Fruit fly (Drosophila melanogaster): Measurements from ENCODE around the gene Hmu.

Gene Hmu

DNA sequence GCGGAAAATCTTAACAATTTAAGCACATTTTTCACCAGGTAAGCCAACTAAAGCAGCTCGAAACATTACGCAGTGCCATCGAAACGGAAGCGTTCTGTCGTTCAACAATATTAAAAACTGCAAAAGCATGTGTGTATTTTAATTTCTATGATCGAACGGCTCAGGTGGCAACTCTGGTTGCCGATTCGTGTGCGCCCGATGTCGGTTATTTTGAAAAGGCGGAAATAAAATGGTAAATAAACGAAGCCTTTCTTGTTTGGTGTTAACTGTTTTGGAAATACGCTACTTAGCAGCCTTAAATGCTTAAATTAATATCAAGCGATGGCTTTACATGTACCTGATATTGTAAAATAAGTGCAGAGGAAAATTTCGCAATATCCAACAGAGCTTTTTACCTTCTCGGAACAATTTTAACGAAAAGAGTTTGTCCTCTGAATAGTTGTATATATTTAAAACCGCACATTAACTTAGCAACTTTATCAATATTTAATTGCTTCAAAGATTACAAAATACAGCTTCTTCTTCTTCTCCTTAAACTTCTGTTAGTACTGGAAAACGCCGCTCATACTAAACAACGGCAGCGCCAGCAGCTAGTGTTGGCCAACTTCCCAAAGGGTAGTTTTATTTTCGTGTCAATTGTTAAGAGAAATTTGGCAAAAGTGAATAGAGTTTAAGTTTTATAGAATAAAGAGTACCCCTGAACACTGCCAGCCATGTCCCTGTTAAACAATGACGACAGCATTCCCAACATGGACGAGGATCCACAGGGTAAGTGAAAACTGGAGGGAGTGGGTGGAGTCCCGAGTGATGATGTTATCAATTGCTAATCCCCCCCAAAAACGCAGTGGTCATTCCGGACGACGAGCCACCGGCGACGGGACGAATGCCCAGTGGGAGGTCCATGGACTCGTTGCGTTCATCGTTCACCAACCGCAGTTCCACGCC, 15.2 kb upstream of the Hmu start, which contains the start of gene CG5934 (continued):
- TF ChIP-seq CG31627 (GFP tag; optimal IDR thresholded peaks at IDR 0.05) (peak; percentile 48), CG32006 (GFP tag; optimal IDR thresholded peaks at IDR 0.05) (peak; percentile 3), ss (GFP tag; optimal IDR thresholded peaks at IDR 0.05) (peak in 1 of 2 experiments; percentile 44), Hr39 (GFP tag; optimal IDR thresholded peaks at IDR 0.05) (peak; percentile 29), net (GFP tag; optimal IDR thresholded peaks at IDR 0.05) (peak; percentile 19), cyc (GFP tag; optimal IDR thresholded peaks at IDR 0.05) (peak; percentile 53), Ets21C (GFP tag; optimal IDR thresholded peaks at IDR 0.05) (no peak), Eip75B (GFP tag; optimal IDR thresholded peaks at IDR 0.05) (peak; percentile 46), CG11762 (GFP tag; optimal IDR thresholded peaks at IDR 0.05; ENCODE audit: insufficient read depth) (no peak), svp (GFP tag) (peak; percentile 50), Lpt (GFP tag; optimal IDR thresholded peaks at IDR 0.05) (no peak), Gug (GFP tag; IDR thresholded peaks at IDR 0.05) (no peak), fkh (GFP tag; optimal IDR thresholded peaks at IDR 0.05) (peak; percentile 18), CG10669 (GFP tag; optimal IDR thresholded peaks at IDR 0.05) (peak; percentile 1)

DNA sequence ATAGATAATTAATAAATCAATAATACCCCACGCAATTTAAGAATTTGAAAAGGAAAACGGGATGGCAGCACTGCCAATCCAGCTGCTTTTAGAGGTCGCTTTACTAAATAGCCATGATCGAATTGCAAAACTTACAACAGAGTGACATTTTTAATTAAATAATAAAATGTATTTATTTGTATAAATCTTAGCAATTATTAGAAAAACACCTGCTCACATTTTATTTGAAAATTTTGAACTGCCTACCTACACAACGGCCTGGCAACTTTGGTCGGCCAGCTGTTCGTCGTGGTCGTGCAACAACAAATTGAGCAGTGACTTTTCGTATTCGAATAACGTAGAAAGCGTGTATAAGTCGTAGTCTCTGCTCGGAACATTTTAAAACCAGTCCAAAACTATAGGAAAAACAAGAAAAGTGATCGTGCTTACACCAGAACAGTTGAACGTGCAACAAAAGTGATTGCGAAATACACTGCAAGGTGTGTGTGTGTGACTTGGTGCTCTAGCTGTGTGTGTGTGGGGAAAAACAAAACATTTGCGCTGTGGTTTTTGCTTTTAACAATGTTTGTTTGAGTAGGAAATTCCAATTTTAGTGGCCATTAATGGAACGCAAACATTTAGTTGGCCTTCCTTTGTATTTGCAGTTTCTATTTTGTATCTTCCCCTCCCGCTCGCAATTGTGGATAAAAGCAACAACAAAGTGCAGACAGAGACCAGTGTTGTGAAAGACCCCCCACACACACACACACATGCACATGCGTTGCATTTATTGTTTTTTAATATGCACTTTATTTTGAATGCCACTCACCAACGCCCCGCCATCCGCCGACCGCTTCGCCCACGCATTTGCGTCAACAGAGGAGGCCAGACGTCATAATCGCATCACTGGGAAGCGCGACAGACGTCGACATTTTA, 13.8 kb upstream of the Hmu start, which contains the start of gene CG5938:
Gene CG5938 (plus strand): TSS at position 262 of the 915 bp plus-strand sequence.
- TF ChIP-seq spab (GFP tag; optimal IDR thresholded peaks at IDR 0.05) = no peak
- peak; percentile 17 for TF ChIP-seq CG32006 (GFP tag; optimal IDR thresholded peaks at IDR 0.05)
- TF ChIP-seq CG6854 (GFP tag; optimal IDR thresholded peaks at IDR 0.05) = peak; percentile 30
- TF ChIP-seq CG4318 (GFP tag; optimal IDR thresholded peaks at IDR 0.05) = no peak
- TF ChIP-seq CG3919 (GFP tag; optimal IDR thresholded peaks at IDR 0.05) = peak; percentile 47
- TF ChIP-seq CG16779 (tag; optimal IDR thresholded peaks at IDR 0.05) = peak; percentile 31
- TF ChIP-seq vri (GFP tag; optimal IDR thresholded peaks at IDR 0.05) = peak; percentile 10
- TF ChIP-seq CG6276 (GFP tag; optimal IDR thresholded peaks at IDR 0.05) = peak; percentile 48
- TF ChIP-seq CG6792 (GFP tag; optimal IDR thresholded peaks at IDR 0.05) = no peak
- no peak for TF ChIP-seq CG11762 (GFP tag; optimal IDR thresholded peaks at IDR 0.05; ENCODE audit: insufficient read depth)
- TF ChIP-seq CG10669 (GFP tag; optimal IDR thresholded peaks at IDR 0.05) = no peak
- TF ChIP-seq salr (GFP tag; optimal IDR thresholded peaks at IDR 0.05) = peak in 1 of 2 experiments; percentile 9
- peak; percentile 9 for TF ChIP-seq CG7368 (GFP tag; optimal IDR thresholded peaks at IDR 0.05)
- TF ChIP-seq CG3032 (tag; optimal IDR thresholded peaks at IDR 0.05) = peak; percentile 21
- no peak for TF ChIP-seq fd85E (GFP tag; optimal IDR thresholded peaks at IDR 0.05)
- no peak for TF ChIP-seq Eip93F (GFP tag; optimal IDR thresholded peaks at IDR 0.05)
- TF ChIP-seq ss (GFP tag; optimal IDR thresholded peaks at IDR 0.05) = peak; percentile 23 to 69
- no peak for TF ChIP-seq Gug (GFP tag; IDR thresholded peaks at IDR 0.05)
- peak; percentile 74 for TF ChIP-seq Eip78C (GFP tag)
- TF ChIP-seq CG34406 (GFP tag; optimal IDR thresholded peaks at IDR 0.05) = peak; percentile 32
- no peak for TF ChIP-seq Sox15 (GFP tag; optimal IDR thresholded peaks at IDR 0.05)
- peak; percentile 47 for TF ChIP-seq OdsH (GFP tag; optimal IDR thresholded peaks at IDR 0.05)
- peak; percentile 68 for TF ChIP-seq dsx (GFP tag; optimal IDR thresholded peaks at IDR 0.05; ENCODE audit: poor library complexity, severe bottlenecking)
- no peak for TF ChIP-seq Smox (GFP tag; optimal IDR thresholded peaks at IDR 0.05)
- peak; percentile 39 for TF ChIP-seq CG9139 (GFP tag; optimal IDR thresholded peaks at IDR 0.05)
- TF ChIP-seq Sox102F (GFP tag; optimal IDR thresholded peaks at IDR 0.05) = peak; percentile 5
- TF ChIP-seq Met (GFP tag; optimal IDR thresholded peaks at IDR 0.05) = peak; percentile 34
- no peak for TF ChIP-seq fd59A (GFP tag; optimal IDR thresholded peaks at IDR 0.05)
- TF ChIP-seq Lpt (GFP tag; optimal IDR thresholded peaks at IDR 0.05) = no peak
- TF ChIP-seq achi (GFP tag; optimal IDR thresholded peaks at IDR 0.05) = peak; percentile 57
- TF ChIP-seq topi (GFP tag; optimal IDR thresholded peaks at IDR 0.05) = peak; percentile 22
- no peak for TF ChIP-seq dac (GFP tag; optimal IDR thresholded peaks at IDR 0.05)
- TF ChIP-seq CG11902 (GFP tag; optimal IDR thresholded peaks at IDR 0.05) = peak; percentile 22
- no peak for TF ChIP-seq Ets21C (GFP tag; optimal IDR thresholded peaks at IDR 0.05)
- TF ChIP-seq CG15336 (GFP tag; IDR thresholded peaks at IDR 0.05) = no peak
- TF ChIP-seq Hr38 (GFP tag; optimal IDR thresholded peaks at IDR 0.05) = no peak
- TF ChIP-seq Eip75B (GFP tag; optimal IDR thresholded peaks at IDR 0.05) = peak; percentile 12
- peak; percentile 39 for TF ChIP-seq CG10631 (GFP tag; optimal IDR thresholded peaks at IDR 0.05)

Data from whole organism, prepupa.